Worm (Caenorhabditis elegans) whole organism, young adult: Measurements from ENCODE around the gene F58D2.5.

Experiments used
- C06A6.2 ChIP-seq: fragments of 200-800 bp; sonication (Bioruptor generic); conservative IDR thresholded peaks from 2 replicates; pipeline ENCODE4 v1.3.6; 2022; ENCODE audit warnings: missing genetic modification characterization, missing compliant biosample characterization
- F23B12.7 ChIP-seq: sonication (generic microtip); optimal IDR thresholded peaks from 2 replicates; lab custom pipeline; 2017; ENCODE audit warnings: missing genetic modification characterization, mild to moderate bottlenecking, missing compliant biosample characterization, antibody characterized with exemption, moderate library complexity; ENCODE audit not compliant: insufficient read depth
- F33H1.4 ChIP-seq: fragments of 200-800 bp; sonication (Bioruptor generic); IDR thresholded peaks from 2 replicates; pipeline ENCODE4 v1.3.6; 2022; ENCODE audit warnings: missing genetic modification reagents, missing genetic modification characterization, missing compliant biosample characterization
- F37B4.10 ChIP-seq: fragments of 200-800 bp; sonication (Bioruptor generic); IDR thresholded peaks from 2 replicates; pipeline ENCODE4 v1.3.6; 2022; ENCODE audit warnings: missing genetic modification characterization, missing compliant biosample characterization
- F57A8.1 ChIP-seq: fragments of 200-800 bp; sonication (Bioruptor generic); optimal IDR thresholded peaks from 2 replicates; lab custom pipeline; 2018; ENCODE audit warnings: mild to moderate bottlenecking, missing genetic modification characterization, moderate library complexity, missing compliant biosample characterization
- Y67H2A.10 ChIP-seq: fragments of 200-800 bp; sonication (Bioruptor generic); conservative IDR thresholded peaks from 2 replicates; pipeline ENCODE4 v1.3.6; 2022; ENCODE audit warnings: missing genetic modification reagents, missing genetic modification characterization, missing compliant biosample characterization
- akir-1 ChIP-seq: fragments of 200-800 bp; sonication (Bioruptor generic); optimal IDR thresholded peaks from 2 replicates; lab custom pipeline; 2018; ENCODE audit warnings: mild to moderate bottlenecking, missing genetic modification characterization, moderate library complexity, missing compliant biosample characterization
- aptf-3 ChIP-seq: fragments of 200-800 bp; sonication (Bioruptor generic); IDR thresholded peaks from 2 replicates; pipeline ENCODE4 v1.3.6; 2022; ENCODE audit warnings: missing genetic modification characterization, missing compliant biosample characterization
- bed-1 ChIP-seq: fragments of 200-800 bp; sonication (Bioruptor generic); IDR thresholded peaks from 2 replicates; pipeline ENCODE4 v1.3.6; 2022; ENCODE audit warnings: missing genetic modification reagents, missing genetic modification characterization, missing compliant biosample characterization
- cebp-1 ChIP-seq, 2 experiments: fragments of 200-800 bp in 1 of 2; sonication (Bioruptor generic) in 1 of 2; sonication (generic microtip) in 1 of 2; IDR thresholded peaks in 1 of 2; optimal IDR thresholded peaks in 1 of 2; 2 replicates each; pipeline versions ENCODE4 v1.3.6 to Lab custom; 2017 to 2022; ENCODE audit warnings: missing compliant biosample characterization in 2 of 2, missing genetic modification characterization in 2 of 2, mild to moderate bottlenecking in 1 of 2, missing genetic modification reagents in 1 of 2, moderate library complexity in 1 of 2
- ceh-100 ChIP-seq: fragments of 200-800 bp; sonication (Bioruptor generic); IDR thresholded peaks from 2 replicates; pipeline ENCODE4 v1.3.6; 2022; ENCODE audit warnings: missing genetic modification reagents, missing genetic modification characterization, missing compliant biosample characterization
- ceh-91 ChIP-seq: fragments of 200-800 bp; sonication (Bioruptor generic); IDR thresholded peaks from 2 replicates; pipeline ENCODE4 v1.3.6; 2022; ENCODE audit warnings: missing genetic modification reagents, missing genetic modification characterization, missing compliant biosample characterization
- efl-1 ChIP-seq: fragments of 150-350 bp; optimal IDR thresholded peaks from 2 replicates; lab custom pipeline; 2014; ENCODE audit warnings: missing biosample characterization, missing genetic modification reagents, missing genetic modification characterization
- ets-4 ChIP-seq: fragments of 200-800 bp; sonication (Bioruptor generic); optimal IDR thresholded peaks from 2 replicates; lab custom pipeline; 2018; ENCODE audit warnings: mild to moderate bottlenecking, missing genetic modification characterization, missing compliant biosample characterization
- hlh-12 ChIP-seq: sonication (generic microtip); optimal IDR thresholded peaks from 2 replicates; lab custom pipeline; 2016; ENCODE audit warnings: missing genetic modification characterization, missing compliant biosample characterization
- hlh-26 ChIP-seq: fragments of 200-800 bp; sonication (Bioruptor generic); conservative IDR thresholded peaks from 2 replicates; pipeline ENCODE4 v1.3.6; 2022; ENCODE audit warnings: missing genetic modification reagents, missing genetic modification characterization, missing compliant biosample characterization
- lag-1 ChIP-seq: fragments of 200-800 bp; sonication (Bioruptor generic); IDR thresholded peaks from 2 replicates; pipeline ENCODE4 v1.3.6; 2022; ENCODE audit warnings: missing genetic modification reagents, missing genetic modification characterization, missing compliant biosample characterization
- lin-26 ChIP-seq: fragments of 200-800 bp; sonication (Bioruptor generic); IDR thresholded peaks from 2 replicates; pipeline ENCODE4 v1.3.6; 2022; ENCODE audit warnings: missing genetic modification reagents, missing genetic modification characterization, missing compliant biosample characterization
- lin-35 ChIP-seq, 3 experiments: fragments of 150-350 bp in 2 of 3; sonication (generic microtip) in 1 of 3; optimal IDR thresholded peaks; 2 replicates each; lab custom pipeline; 2014 to 2018; ENCODE audit warnings: missing biosample characterization in 3 of 3, missing genetic modification characterization in 3 of 3, missing genetic modification reagents in 3 of 3
- lin-40 ChIP-seq: sonication (generic microtip); optimal IDR thresholded peaks from 2 replicates; lab custom pipeline; 2016; ENCODE audit warnings: missing genetic modification characterization, mild to moderate bottlenecking, missing compliant biosample characterization, missing genotype, missing genetic modification reagents
- lin-54 ChIP-seq: fragments of 200-800 bp; sonication (Bioruptor generic); optimal IDR thresholded peaks from 2 replicates; lab custom pipeline; 2018; ENCODE audit warnings: mild to moderate bottlenecking, missing genetic modification characterization, missing compliant biosample characterization
- madf-3 ChIP-seq: fragments of 200-800 bp; sonication (Bioruptor generic); IDR thresholded peaks from 2 replicates; pipeline ENCODE4 v1.3.6; 2022; ENCODE audit warnings: missing genetic modification reagents, missing genetic modification characterization, missing compliant biosample characterization
- madf-6 ChIP-seq: fragments of 200-800 bp; sonication (Bioruptor generic); IDR thresholded peaks from 2 replicates; pipeline ENCODE4 v1.3.6; 2022; ENCODE audit warnings: missing genetic modification reagents, missing genetic modification characterization, missing compliant biosample characterization
- mel-28 ChIP-seq: sonication (generic microtip); optimal IDR thresholded peaks from 2 replicates; lab custom pipeline; 2016; ENCODE audit warnings: borderline replicate concordance, mild to moderate bottlenecking, missing genetic modification characterization, missing compliant biosample characterization
- nhr-80 ChIP-seq: sonication (generic microtip); optimal IDR thresholded peaks from 2 replicates; lab custom pipeline; 2016; ENCODE audit warnings: missing genetic modification characterization, missing compliant biosample characterization
- rec-8 ChIP-seq, 2 experiments: sonication (generic microtip); optimal IDR thresholded peaks; 2 replicates each; lab custom pipeline; 2016; ENCODE audit warnings: mild to moderate bottlenecking in 2 of 2, missing genetic modification characterization in 2 of 2, missing genetic modification reagents in 2 of 2, missing genotype in 2 of 2, missing biosample characterization in 1 of 2, missing compliant biosample characterization in 1 of 2, moderate library complexity in 1 of 2
- repo-1 ChIP-seq: sonication (generic microtip); optimal IDR thresholded peaks from 2 replicates; lab custom pipeline; 2017; ENCODE audit warnings: mild to moderate bottlenecking, missing genetic modification characterization, missing compliant biosample characterization
- rpc-1 ChIP-seq, 2 experiments: fragments of 150-350 bp in 1 of 2; sonication (generic microtip) in 1 of 2; optimal IDR thresholded peaks; 2 replicates each; lab custom pipeline; 2014 to 2018; ENCODE audit warnings: missing biosample characterization in 1 of 2, missing genetic modification characterization in 1 of 2, missing genetic modification reagents in 1 of 2, missing genotype in 1 of 2
- sdz-38 ChIP-seq: sonication (generic microtip); optimal IDR thresholded peaks from 2 replicates; lab custom pipeline; 2016; ENCODE audit warnings: missing genotype, missing genetic modification characterization, missing compliant biosample characterization
- sptf-2 ChIP-seq: fragments of 200-800 bp; sonication (Bioruptor generic); optimal IDR thresholded peaks from 2 replicates; lab custom pipeline; 2018; ENCODE audit warnings: mild to moderate bottlenecking, missing genetic modification characterization, missing compliant biosample characterization
- unc-130 ChIP-seq: sonication (generic microtip); optimal IDR thresholded peaks from 2 replicates; lab custom pipeline; 2016; ENCODE audit warnings: missing genetic modification reagents, missing genetic modification characterization, missing compliant biosample characterization
- unc-62 ChIP-seq: fragments of 150-350 bp; optimal IDR thresholded peaks from 2 replicates; lab custom pipeline; 2014; ENCODE audit warnings: missing biosample characterization, missing genetic modification reagents, missing genetic modification characterization
- xnd-1 ChIP-seq: sonication (generic microtip); optimal IDR thresholded peaks from 2 replicates; lab custom pipeline; 2016; ENCODE audit warnings: missing genotype, missing genetic modification reagents, missing genetic modification characterization, missing compliant biosample characterization
- ztf-26 ChIP-seq: sonication (generic microtip); optimal IDR thresholded peaks from 2 replicates; lab custom pipeline; 2017; ENCODE audit warnings: missing genetic modification characterization, missing compliant biosample characterization

The F58D2.5 gene

DNA sequence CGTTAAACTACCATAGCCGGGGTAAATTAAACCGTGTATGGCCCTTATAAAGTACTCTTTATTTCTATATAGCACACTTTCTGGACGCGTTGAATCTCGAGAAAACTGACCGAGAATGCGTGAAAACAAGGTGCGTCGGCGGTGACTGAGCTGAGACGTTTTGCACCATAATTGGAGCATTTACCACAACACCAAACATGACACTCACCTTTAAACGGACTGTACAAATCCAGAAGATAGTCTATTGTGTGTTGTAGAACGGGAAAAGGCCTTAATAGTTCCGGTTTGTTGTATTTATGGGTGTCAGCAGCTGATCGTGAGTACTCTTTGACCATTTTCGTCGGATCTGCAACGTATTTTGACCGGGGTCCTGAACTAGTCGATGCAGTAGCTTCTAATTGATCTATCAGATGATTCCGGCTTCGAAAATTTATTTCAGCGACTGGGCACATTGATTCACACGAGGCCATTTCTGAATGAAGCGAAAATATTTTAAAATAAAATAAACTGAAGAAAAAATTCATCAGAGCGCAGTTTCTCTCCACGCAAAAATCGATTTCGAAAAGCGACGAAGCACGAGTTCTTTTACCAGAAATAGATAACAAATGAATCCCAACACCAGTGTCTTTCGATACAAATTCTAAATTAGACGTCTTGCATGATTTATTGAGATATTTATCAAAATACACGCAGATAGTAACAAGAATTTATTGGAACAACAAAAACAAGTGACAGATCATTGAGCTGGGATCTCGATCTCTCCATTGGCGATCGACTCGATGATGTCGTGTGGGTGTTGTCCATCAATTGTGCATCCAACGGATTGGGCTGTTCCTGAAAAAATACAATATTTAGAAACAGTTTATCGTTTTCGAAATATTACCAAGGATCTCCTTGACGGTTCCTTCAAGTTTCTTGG lies 46.1 kb upstream of the F58D2.5 start, which contains the start of gene tag-115 (continued):
- peak; percentile 20 for TF ChIP-seq lin-40 (tag; lab: Kevin White, UChicago)
- TF ChIP-seq hlh-26 (GFP tag; lab: Robert Waterston, UW), result no peak
- TF ChIP-seq efl-1 (GFP tag; lab: Kevin White, UChicago), result peak; percentile 6
- TF ChIP-seq, all 124 proteins: peak for 58

DNA sequence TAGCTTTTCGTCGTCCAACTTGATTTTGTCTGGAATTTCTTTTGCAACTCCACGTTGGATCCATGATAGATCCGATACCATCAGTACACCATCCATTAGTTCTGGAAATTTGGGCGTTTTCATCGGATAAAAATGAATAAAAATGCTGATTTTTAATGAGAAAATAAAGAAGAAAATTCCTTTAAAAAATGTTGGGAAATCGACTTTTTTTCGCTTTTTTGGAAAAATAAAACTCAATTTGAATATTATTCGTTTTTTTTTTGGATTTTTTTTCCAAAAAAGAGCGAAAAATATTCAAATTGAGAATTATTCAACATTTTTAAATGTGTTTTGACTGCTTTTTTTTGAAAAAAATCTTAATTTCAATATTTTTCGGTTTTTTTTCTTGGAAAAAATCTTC lies 43.3 kb upstream of the F58D2.5 start, which contains the start of gene pwp-1:
TSS of gene pwp-1 (minus strand) at position 101 of the 400 bp plus-strand sequence.
- TF ChIP-seq madf-6 (GFP tag; lab: Robert Waterston, UW), result no peak
- no peak for TF ChIP-seq Y67H2A.10
- TF ChIP-seq lag-1 (GFP tag; lab: Robert Waterston, UW), result no peak
- no peak for TF ChIP-seq mel-28
- TF ChIP-seq sdz-38 (tag; lab: Kevin White, UChicago), result no peak
- no peak for TF ChIP-seq hlh-26 (GFP tag; lab: Robert Waterston, UW)
- no peak for TF ChIP-seq F37B4.10 (GFP tag; lab: Robert Waterston, UW)
- no peak for TF ChIP-seq lin-54
- no peak for TF ChIP-seq ets-4 (GFP tag; lab: Kevin White, UChicago)
- no peak for TF ChIP-seq xnd-1 (tag; lab: Kevin White, UChicago)
- TF ChIP-seq nhr-80, result no peak
- TF ChIP-seq unc-130 (GFP tag; lab: Kevin White, UChicago), result no peak
- no peak for TF ChIP-seq hlh-12
- no peak for TF ChIP-seq sptf-2
- TF ChIP-seq ceh-91 (GFP tag; lab: Robert Waterston, UW), result no peak
- no peak for TF ChIP-seq ceh-100 (GFP tag; lab: Robert Waterston, UW)
- no peak for TF ChIP-seq F57A8.1 (GFP tag; lab: Kevin White, UChicago)

DNA sequence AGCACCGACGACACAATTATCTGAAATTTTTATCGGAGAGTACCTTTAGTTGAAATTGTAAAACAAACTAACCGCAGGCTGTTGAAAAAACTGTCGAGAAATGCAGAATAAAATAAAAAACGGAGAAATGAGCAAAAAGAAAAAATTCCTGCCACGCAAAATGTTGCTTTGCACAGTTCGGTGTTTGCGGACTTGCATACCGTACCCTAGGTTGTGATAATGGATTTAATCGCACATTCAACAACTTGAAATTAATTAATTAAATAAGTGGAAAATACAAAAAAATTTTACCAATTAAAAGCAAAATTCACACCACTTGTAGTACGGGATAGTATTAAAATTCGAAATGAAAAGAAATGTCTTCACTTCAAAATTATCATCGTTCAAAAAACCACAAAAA lies 38.3 kb upstream of the F58D2.5 start:
- TF ChIP-seq F57A8.1 (GFP tag; lab: Kevin White, UChicago) (no peak), unc-62 (GFP tag; lab: Kevin White, UChicago) (no peak), ztf-26 (tag; lab: Kevin White, UChicago) (no peak), rpc-1 (optimal IDR thresholded peaks at IDR 0.05; lab: Kevin White, UChicago) (no peak), rpc-1 (tag; optimal IDR thresholded peaks at IDR 0.05; lab: Kevin White, UChicago) (no peak), repo-1 (tag; lab: Kevin White, UChicago) (no peak), lin-26 (no peak), madf-3 (GFP tag; lab: Robert Waterston, UW) (no peak)

DNA sequence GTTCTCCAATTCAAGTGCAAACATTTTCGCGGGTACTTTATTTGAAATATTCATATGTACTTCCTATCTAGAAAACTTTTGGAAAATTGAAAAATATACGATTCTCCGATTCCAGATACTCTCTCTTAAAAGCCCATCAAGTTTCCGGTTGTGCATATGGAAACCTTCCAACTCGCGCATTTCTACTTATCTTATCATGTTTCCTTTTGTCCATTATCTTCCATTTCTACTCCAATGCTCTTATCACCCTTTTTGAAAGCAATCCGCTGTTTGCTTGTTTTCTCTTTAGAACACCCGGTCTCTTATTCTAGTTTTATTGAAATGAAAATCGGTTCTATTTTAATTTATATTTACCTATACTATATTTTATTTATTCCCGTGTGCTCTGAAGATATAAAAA lies 28.5 kb upstream of the F58D2.5 start, which contains the start of gene C48D1.5:
TSS of gene C48D1.5 (plus strand) at position 301 of the 400 bp plus-strand sequence.
- TF ChIP-seq rec-8 (tag; optimal IDR thresholded peaks at IDR 0.05; lab: Kevin White, UChicago), result no peak
- TF ChIP-seq C06A6.2 (GFP tag; lab: Robert Waterston, UW), result no peak
- no peak for TF ChIP-seq F23B12.7 (tag; lab: Kevin White, UChicago)
- TF ChIP-seq bed-1 (GFP tag; lab: Robert Waterston, UW), result no peak
- no peak for TF ChIP-seq F33H1.4 (GFP tag; lab: Robert Waterston, UW)
- no peak for TF ChIP-seq aptf-3 (GFP tag; lab: Robert Waterston, UW)
- TF ChIP-seq F37B4.10 (GFP tag; lab: Robert Waterston, UW), result no peak
- TF ChIP-seq cebp-1 (GFP tag; IDR thresholded peaks at IDR 0.05; lab: Robert Waterston, UW), result no peak
- TF ChIP-seq cebp-1 (tag; optimal IDR thresholded peaks at IDR 0.05; lab: Kevin White, UChicago), result no peak
- no peak for TF ChIP-seq efl-1 (GFP tag; lab: Kevin White, UChicago)
- TF ChIP-seq lin-35 (GFP tag; optimal IDR thresholded peaks at IDR 0.05; lab: Kevin White, UChicago), result no peak
- no peak for TF ChIP-seq akir-1 (GFP tag; lab: Kevin White, UChicago)
- TF ChIP-seq, all 124 proteins: peak for 0
